Fruit fly (Drosophila melanogaster) whole organism, embryonic: Measurements from ENCODE around the gene CG14212.

Experiments
- Ada2b ChIP-seq: fragments of 200-800 bp; sonication (Bioruptor generic); IDR thresholded peaks from 2 replicates; pipeline ENCODE4 v1.3.6; 2022; ENCODE audit warnings: missing biosample characterization, missing genetic modification characterization
- CG10565 ChIP-seq: fragments of 200-800 bp; sonication (Bioruptor generic); optimal IDR thresholded peaks from 3 replicates; lab custom pipeline; 2016; ENCODE audit warnings: missing biosample characterization, mild to moderate bottlenecking, missing genetic modification characterization
- CG12104 ChIP-seq: fragments of 200-800 bp; sonication (Bioruptor generic); optimal IDR thresholded peaks from 3 replicates; lab custom pipeline; 2016; ENCODE audit warnings: missing biosample characterization, missing genetic modification characterization
- CG12744 ChIP-seq: fragments of 200-800 bp; sonication (Bioruptor generic); optimal IDR thresholded peaks from 2 replicates; lab custom pipeline; 2016; ENCODE audit warnings: missing biosample characterization, missing genetic modification characterization
- CG12942 ChIP-seq: fragments of 200-800 bp; sonication (Bioruptor generic); optimal IDR thresholded peaks from 3 replicates; lab custom pipeline; 2016; ENCODE audit warnings: missing biosample characterization, missing genetic modification characterization
- CG13123 ChIP-seq: fragments of 200-800 bp; sonication (Bioruptor generic); optimal IDR thresholded peaks from 2 replicates; lab custom pipeline; 2016; ENCODE audit warnings: missing biosample characterization, missing genetic modification characterization
- CG14050 ChIP-seq: fragments of 200-800 bp; sonication (Bioruptor generic); IDR thresholded peaks from 3 replicates; pipeline ENCODE4 v1.3.6; 2022; ENCODE audit warnings: missing biosample characterization, missing genetic modification characterization
- CG17359 ChIP-seq: fragments of 200-800 bp; sonication (Bioruptor generic); optimal IDR thresholded peaks from 3 replicates; lab custom pipeline; 2018; ENCODE audit warnings: missing biosample characterization, mild to moderate bottlenecking, missing genetic modification characterization, moderate library complexity
- CG1832 ChIP-seq: fragments of 200-800 bp; sonication (Bioruptor generic); optimal IDR thresholded peaks from 2 replicates; lab custom pipeline; 2017; ENCODE audit warnings: missing biosample characterization, mild to moderate bottlenecking, missing genetic modification characterization, inconsistent platforms
- CG3163 ChIP-seq: fragments of 200-800 bp; sonication (Bioruptor generic); optimal IDR thresholded peaks from 3 replicates; lab custom pipeline; 2016; ENCODE audit warnings: missing biosample characterization, missing genetic modification characterization
- CG33557 ChIP-seq: fragments of 200-800 bp; sonication (Bioruptor generic); optimal IDR thresholded peaks from 2 replicates; lab custom pipeline; 2019; ENCODE audit warnings: missing biosample characterization, mild to moderate bottlenecking, missing genetic modification characterization, moderate library complexity
- CG3847 ChIP-seq: fragments of 200-800 bp; sonication (Bioruptor generic); IDR thresholded peaks from 2 replicates; pipeline ENCODE4 v1.3.6; 2022; ENCODE audit warnings: missing biosample characterization, missing genetic modification characterization
- CG4282 ChIP-seq: fragments of 200-800 bp; sonication (Bioruptor generic); optimal IDR thresholded peaks from 2 replicates; lab custom pipeline; 2016; ENCODE audit warnings: missing biosample characterization, missing genetic modification characterization
- CG4404 ChIP-seq: fragments of 200-800 bp; sonication (Bioruptor generic); IDR thresholded peaks from 2 replicates; pipeline ENCODE4 v1.3.6; 2022; ENCODE audit warnings: missing biosample characterization, missing genetic modification characterization
- CG4424 ChIP-seq: fragments of 200-800 bp; sonication (Bioruptor generic); optimal IDR thresholded peaks from 3 replicates; lab custom pipeline; 2016; ENCODE audit warnings: missing biosample characterization, missing genetic modification characterization
- CG5245 ChIP-seq: fragments of 200-800 bp; sonication (Bioruptor generic); optimal IDR thresholded peaks from 3 replicates; lab custom pipeline; 2016; ENCODE audit warnings: missing biosample characterization, missing genetic modification characterization
- CG8944 ChIP-seq: fragments of 200-800 bp; sonication (Bioruptor generic); optimal IDR thresholded peaks from 3 replicates; lab custom pipeline; 2016; ENCODE audit warnings: missing biosample characterization, missing genetic modification characterization
- CG9437 ChIP-seq: fragments of 200-800 bp; sonication (Bioruptor generic); optimal IDR thresholded peaks from 2 replicates; lab custom pipeline; 2018; ENCODE audit warnings: missing biosample characterization, mild to moderate bottlenecking, missing genetic modification characterization
- Dfd ChIP-seq, 2 experiments: fragments of >200 bp; optimal IDR thresholded peaks; 2 replicates each; lab custom pipeline; 2017; ENCODE audit warnings: missing biosample characterization in 2 of 2, missing genetic modification characterization in 2 of 2
- Dp ChIP-seq: fragments of 200-800 bp; sonication (Bioruptor generic); optimal IDR thresholded peaks from 2 replicates; lab custom pipeline; 2018; ENCODE audit warnings: missing biosample characterization, mild to moderate bottlenecking, missing genetic modification characterization, moderate library complexity
- Elba2 ChIP-seq: fragments of 200-800 bp; sonication (Bioruptor generic); optimal IDR thresholded peaks from 3 replicates; lab custom pipeline; 2016; ENCODE audit warnings: missing biosample characterization, missing genetic modification characterization
- Fer2 ChIP-seq: fragments of 200-800 bp; sonication (Bioruptor generic); optimal IDR thresholded peaks from 2 replicates; lab custom pipeline; 2018; ENCODE audit warnings: missing biosample characterization, mild to moderate bottlenecking, missing genetic modification characterization, moderate library complexity
- Hey ChIP-seq: fragments of 200-800 bp; sonication (Bioruptor generic); optimal IDR thresholded peaks from 3 replicates; lab custom pipeline; 2018; ENCODE audit warnings: missing biosample characterization, mild to moderate bottlenecking, missing genetic modification characterization
- NFAT ChIP-seq: fragments of 200-800 bp; sonication (Bioruptor generic); IDR thresholded peaks from 2 replicates; pipeline ENCODE4 v1.3.6; 2022; ENCODE audit warnings: missing biosample characterization, missing genetic modification characterization
- Nf-YC ChIP-seq: fragments of 200-800 bp; optimal IDR thresholded peaks from 3 replicates; lab custom pipeline; 2019; ENCODE audit warnings: missing biosample characterization, mild to moderate bottlenecking, missing genetic modification characterization, moderate library complexity
- Ptx1 ChIP-seq: fragments of 200-800 bp; sonication (Bioruptor generic); IDR thresholded peaks from 2 replicates; pipeline ENCODE4 v1.3.6; 2022; ENCODE audit warnings: missing biosample characterization, missing genetic modification characterization
- Side ChIP-seq: fragments of 200-800 bp; sonication (Bioruptor generic); optimal IDR thresholded peaks from 2 replicates; lab custom pipeline; 2016; ENCODE audit warnings: missing biosample characterization, missing genetic modification characterization
- abd-A ChIP-seq: fragments of 200-800 bp; sonication (Bioruptor generic); optimal IDR thresholded peaks from 3 replicates; lab custom pipeline; 2019; ENCODE audit warnings: missing biosample characterization, mild to moderate bottlenecking, missing genetic modification characterization, moderate library complexity
- bab2 ChIP-seq: fragments of 200-800 bp; sonication (Bioruptor generic); optimal IDR thresholded peaks from 2 replicates; lab custom pipeline; 2016; ENCODE audit warnings: missing biosample characterization, missing genetic modification characterization
- bcd ChIP-seq: fragments of 200-800 bp; sonication (Bioruptor generic); optimal IDR thresholded peaks from 2 replicates; lab custom pipeline; 2017; ENCODE audit warnings: missing biosample characterization, mild to moderate bottlenecking, missing genetic modification characterization
- br ChIP-seq: fragments of >200 bp; optimal IDR thresholded peaks from 2 replicates; lab custom pipeline; 2017
- caup ChIP-seq: fragments of 200-800 bp; sonication (Bioruptor generic); optimal IDR thresholded peaks from 3 replicates; lab custom pipeline; 2017; ENCODE audit warnings: missing biosample characterization, mild to moderate bottlenecking, missing genetic modification characterization, moderate library complexity; ENCODE audit not compliant: severe bottlenecking
- crol ChIP-seq: fragments of 200-800 bp; sonication (Bioruptor generic); IDR thresholded peaks from 2 replicates; pipeline ENCODE4 v1.3.6; 2022; ENCODE audit warnings: missing biosample characterization, missing genetic modification characterization
- dati ChIP-seq: fragments of 200-800 bp; sonication (Bioruptor generic); IDR thresholded peaks from 2 replicates; pipeline ENCODE4 v1.3.6; 2022; ENCODE audit warnings: missing biosample characterization, missing genetic modification characterization
- disco-r ChIP-seq: fragments of 200-800 bp; sonication (Bioruptor generic); optimal IDR thresholded peaks from 2 replicates; lab custom pipeline; 2016; ENCODE audit warnings: missing biosample characterization, missing genetic modification characterization
- dmrt11E ChIP-seq: fragments of 200-800 bp; sonication (Bioruptor generic); optimal IDR thresholded peaks from 3 replicates; lab custom pipeline; 2018; ENCODE audit warnings: missing biosample characterization, mild to moderate bottlenecking, missing genetic modification characterization, moderate library complexity
- fd3F ChIP-seq: fragments of 200-800 bp; sonication (Bioruptor generic); optimal IDR thresholded peaks from 2 replicates; lab custom pipeline; 2018; ENCODE audit warnings: missing biosample characterization, mild to moderate bottlenecking, missing genetic modification characterization, moderate library complexity
- ftz-f1 ChIP-seq: fragments of 200-800 bp; sonication (Bioruptor generic); optimal IDR thresholded peaks from 2 replicates; lab custom pipeline; 2016; ENCODE audit warnings: missing biosample characterization, missing genetic modification characterization
- gem ChIP-seq: fragments of 200-800 bp; sonication (Bioruptor generic); optimal IDR thresholded peaks from 2 replicates; lab custom pipeline; 2019; ENCODE audit warnings: missing biosample characterization, mild to moderate bottlenecking, missing genetic modification characterization, moderate library complexity
- grn ChIP-seq: fragments of 200-800 bp; sonication (Bioruptor generic); optimal IDR thresholded peaks from 3 replicates; lab custom pipeline; 2017; ENCODE audit warnings: missing biosample characterization, missing genetic modification characterization
- ham ChIP-seq: fragments of 200-800 bp; sonication (Bioruptor generic); IDR thresholded peaks from 2 replicates; pipeline ENCODE4 v1.3.6; 2022; ENCODE audit warnings: missing biosample characterization, missing genetic modification characterization
- luna ChIP-seq: fragments of 200-800 bp; sonication (Bioruptor generic); optimal IDR thresholded peaks from 2 replicates; lab custom pipeline; 2016; ENCODE audit warnings: missing biosample characterization, missing genetic modification characterization
- nom ChIP-seq: fragments of 200-800 bp; sonication (Bioruptor generic); optimal IDR thresholded peaks from 2 replicates; lab custom pipeline; 2017; ENCODE audit warnings: missing biosample characterization, missing genetic modification characterization, mild to moderate bottlenecking, moderate library complexity, missing genetic modification reagents
- odd ChIP-seq: fragments of 200-800 bp; sonication (Bioruptor generic); optimal IDR thresholded peaks from 2 replicates; lab custom pipeline; 2017; ENCODE audit warnings: missing biosample characterization, mild to moderate bottlenecking, missing genetic modification characterization
- pros ChIP-seq: fragments of 200-800 bp; sonication (Bioruptor generic); optimal IDR thresholded peaks from 3 replicates; lab custom pipeline; 2019; ENCODE audit warnings: missing biosample characterization, mild to moderate bottlenecking, missing genetic modification characterization, moderate library complexity
- slbo ChIP-seq: fragments of 200-800 bp; sonication (Bioruptor generic); IDR thresholded peaks from 2 replicates; pipeline ENCODE4 v1.3.6; 2022; ENCODE audit warnings: missing biosample characterization, missing genetic modification characterization
- sqz ChIP-seq: fragments of 200-800 bp; sonication (Bioruptor generic); optimal IDR thresholded peaks from 3 replicates; lab custom pipeline; 2018; ENCODE audit warnings: missing biosample characterization, mild to moderate bottlenecking, missing genetic modification characterization
- trem ChIP-seq: fragments of 200-800 bp; optimal IDR thresholded peaks from 3 replicates; lab custom pipeline; 2019; ENCODE audit warnings: missing biosample characterization, mild to moderate bottlenecking, missing genetic modification characterization, moderate library complexity
- usp ChIP-seq: fragments of >200 bp; optimal IDR thresholded peaks from 2 replicates; lab custom pipeline; 2017; ENCODE audit warnings: missing biosample characterization, missing genetic modification characterization
- wor ChIP-seq: fragments of 200-800 bp; sonication (Bioruptor generic); IDR thresholded peaks from 2 replicates; pipeline ENCODE4 v1.3.6; 2022; ENCODE audit warnings: missing biosample characterization, missing genetic modification characterization
- zen2 ChIP-seq: fragments of 200-800 bp; sonication (Bioruptor generic); IDR thresholded peaks from 3 replicates; pipeline ENCODE4 v1.3.6; 2022; ENCODE audit warnings: missing biosample characterization, missing genetic modification characterization; ENCODE audit not compliant: partially characterized antibody

Gene CG14212

dm6 chrX:19645873-19646541 lies 20.5 kb downstream of the CG14212 start, which contains the start of gene Arp10 (continued):
- TF ChIP-seq grn (GFP tag; lab: Kevin White, UChicago) (no peak), abd-A (tag; lab: Kevin White, UChicago) (no peak), br (lab: Kevin White, UChicago) (no peak), sqz (GFP tag; lab: Kevin White, UChicago) (no peak), CG3163 (peak; percentile 23), CG4424 (GFP tag; lab: Kevin White, UChicago) (peak; percentile 1), CG12744 (no peak), crol (GFP tag; lab: Robert Waterston, UW) (no peak), Nf-YC (no peak), usp (no peak), Ada2b (GFP tag; lab: Robert Waterston, UW) (no peak), slbo (peak; percentile 9; the same call in 1 of the 2 replicates), odd (GFP tag; lab: Kevin White, UChicago) (no peak), zen2 (GFP tag; lab: Robert Waterston, UW) (0 out of 3 replicates have a peak, but pooled peaks have one; percentile 31), Dp (GFP tag; lab: Kevin White, UChicago) (peak; percentile 57), CG12942 (GFP tag; lab: Kevin White, UChicago) (no peak), CG4282 (GFP tag; lab: Kevin White, UChicago) (no peak), Hey (tag; lab: Kevin White, UChicago) (no peak), gem (tag; lab: Kevin White, UChicago) (no peak), bcd (GFP tag; lab: Kevin White, UChicago) (no peak), CG10565 (GFP tag; lab: Kevin White, UChicago) (no peak), fd3F (no peak), luna (GFP tag; lab: Kevin White, UChicago) (no peak), CG14050 (GFP tag; lab: Robert Waterston, UW) (no peak), CG3847 (GFP tag; lab: Robert Waterston, UW) (no peak), CG9437 (GFP tag; lab: Kevin White, UChicago) (no peak), trem (peak; percentile 36), Ptx1 (peak; percentile 17; the same call in 1 of the 2 replicates), CG17359 (tag; lab: Kevin White, UChicago) (no peak), CG12104 (GFP tag; lab: Kevin White, UChicago) (no peak), Elba2 (GFP tag; lab: Kevin White, UChicago) (peak; percentile 56), disco-r (GFP tag; lab: Kevin White, UChicago) (no peak), wor (no peak), Dfd (GFP tag; optimal IDR thresholded peaks at IDR 0.05; lab: Kevin White, UChicago) (peak in 1 of 2 experiments; percentile 22), bab2 (peak; percentile 23), Side (no peak), nom (GFP tag; lab: Kevin White, UChicago) (no peak), caup (GFP tag; lab: Kevin White, UChicago) (no peak), pros (GFP tag; lab: Kevin White, UChicago) (no peak), CG5245 (GFP tag; lab: Kevin White, UChicago) (no peak), ham (GFP tag; lab: Robert Waterston, UW) (no peak), CG13123 (GFP tag; lab: Kevin White, UChicago) (no peak), dmrt11E (tag; lab: Kevin White, UChicago) (peak; percentile 26), Fer2 (tag; lab: Kevin White, UChicago) (no peak), CG4404 (GFP tag; lab: Robert Waterston, UW) (no peak), ftz-f1 (GFP tag; lab: Kevin White, UChicago) (no peak), CG8944 (no peak), dati (no peak), CG1832 (GFP tag; lab: Kevin White, UChicago) (no peak), CG33557 (GFP tag; lab: Kevin White, UChicago) (peak; percentile 2), NFAT (GFP tag; lab: Robert Waterston, UW) (no peak)
